Worm (Caenorhabditis elegans) whole organism, L4/young adult: ENCODE data around the gene F35D2.2.

ENCODE experiments used
- W03F9.2 ChIP-seq: fragments of 150-350 bp; optimal IDR thresholded peaks from 2 replicates; lab custom pipeline; 2014; ENCODE audit warnings: missing biosample characterization, missing genetic modification characterization
- dao-5 ChIP-seq: sonication (generic microtip); optimal IDR thresholded peaks from 2 replicates; lab custom pipeline; 2016; ENCODE audit warnings: missing genotype, missing genetic modification characterization, moderate library complexity, missing compliant biosample characterization
- him-1 ChIP-seq: sonication (generic microtip); optimal IDR thresholded peaks from 2 replicates; lab custom pipeline; 2016; ENCODE audit warnings: missing genotype, missing genetic modification reagents, missing genetic modification characterization, missing compliant biosample characterization

F35D2.2 gene

DNA sequence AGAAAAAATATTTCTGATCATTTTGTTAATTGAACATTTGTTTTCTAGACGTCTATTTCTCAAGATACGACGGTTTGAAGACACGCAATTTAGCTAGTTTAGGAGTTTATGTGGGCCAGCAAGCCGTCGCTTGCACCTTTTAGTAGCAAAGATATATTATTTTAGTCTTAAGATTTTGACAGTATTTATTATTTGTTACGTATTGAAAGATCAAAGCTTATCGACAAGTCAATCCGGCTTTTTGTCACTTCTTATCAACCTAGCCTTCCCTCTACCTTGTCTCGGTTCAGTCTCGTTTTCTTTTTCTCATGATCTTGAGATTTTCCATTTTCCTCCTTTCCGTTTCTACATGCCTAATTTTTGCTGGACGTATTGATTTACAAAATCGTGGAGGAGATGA is at the start of gene F35D2.2:
Gene F35D2.2 (plus strand): TSS at position 301 of the 400 bp plus-strand sequence.
- TF ChIP-seq W03F9.2 (tag; lab: Kevin White, UChicago) = no peak

DNA sequence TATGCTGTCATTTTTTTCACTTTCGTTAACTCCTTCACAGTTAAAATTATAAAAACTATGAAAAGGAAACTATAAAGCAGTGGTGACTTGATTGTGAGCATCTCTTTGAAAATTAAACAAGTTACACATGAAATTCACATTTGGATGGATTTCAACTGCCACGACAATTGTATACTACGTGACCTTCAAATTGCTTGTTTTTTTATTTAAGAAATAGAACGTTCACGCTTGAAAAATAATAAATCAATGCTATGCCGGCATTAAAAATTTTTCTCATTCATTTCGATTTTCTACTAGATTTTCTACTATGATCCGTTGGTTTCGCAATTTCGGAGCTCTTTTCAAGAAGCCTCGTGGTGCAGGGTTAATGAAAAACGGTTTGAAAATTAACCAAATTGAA is 48.8 kb upstream of the F35D2.2 start, which contains the start of the genes ZK1290.7 and rnh-1.1:
Gene ZK1290.7 (minus strand): TSS at position 101 of the 400 bp plus-strand sequence.
Gene rnh-1.1 (plus strand): TSS at position 281 of the 400 bp plus-strand sequence.
- no peak for TF ChIP-seq dao-5 (tag; lab: Kevin White, UChicago)
- TF ChIP-seq W03F9.2 (tag; lab: Kevin White, UChicago) = no peak
- TF ChIP-seq him-1 (tag; lab: Kevin White, UChicago) = no peak

DNA sequence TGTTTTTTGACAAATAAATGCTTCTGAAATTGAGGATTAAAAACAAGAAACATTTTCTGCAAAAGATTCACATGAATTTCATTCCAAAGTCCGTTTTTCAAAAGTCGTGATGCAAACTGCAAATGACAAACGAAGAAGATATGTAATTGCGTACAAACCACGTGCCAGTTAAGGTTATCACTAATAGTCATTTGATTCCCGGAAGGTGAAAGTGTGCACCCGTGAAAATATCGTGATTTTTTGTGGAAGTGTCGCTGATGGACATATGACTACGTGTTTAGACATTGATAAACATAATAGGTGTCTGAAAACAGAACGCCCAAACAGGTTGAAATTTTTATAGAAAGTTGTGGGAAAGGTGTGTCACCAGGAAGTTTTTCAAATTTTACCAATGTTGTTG is 46.0 kb upstream of the F35D2.2 start:
- TF ChIP-seq W03F9.2 (tag; lab: Kevin White, UChicago) (no peak), him-1 (tag; lab: Kevin White, UChicago) (no peak), dao-5 (tag; lab: Kevin White, UChicago) (no peak)

DNA sequence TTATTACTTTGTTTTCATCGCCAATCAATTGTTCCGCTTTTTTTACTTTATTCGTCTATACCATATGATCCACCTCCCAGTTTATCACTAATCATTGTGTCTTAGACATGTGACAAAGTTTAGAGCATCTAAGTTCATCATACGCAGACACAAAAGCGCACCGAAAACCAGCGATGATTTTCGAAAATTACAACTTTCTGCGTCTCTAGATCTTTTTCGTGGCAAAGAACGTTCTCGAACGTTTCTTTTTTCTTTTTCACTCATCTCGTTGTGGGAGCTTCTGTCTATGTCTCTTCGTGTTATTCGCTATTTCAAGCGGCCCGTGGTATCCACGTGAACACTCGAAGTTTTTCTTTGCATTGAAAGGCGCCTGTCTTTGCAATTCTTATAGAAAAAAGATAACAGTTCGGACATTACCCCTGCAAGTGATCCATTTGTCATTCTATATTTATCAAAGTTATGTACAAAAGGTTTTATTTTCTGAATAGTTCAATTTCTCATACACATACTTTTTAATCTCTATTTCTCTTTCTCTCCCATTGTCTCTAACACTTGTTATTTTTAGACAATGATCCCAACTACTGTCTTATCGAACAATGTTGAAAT is 45.1 kb upstream of the F35D2.2 start, which contains the start of gene ZK1290.5:
Gene ZK1290.5 (plus strand): TSS at position 566 of the 606 bp plus-strand sequence.
- TF ChIP-seq dao-5 (tag; lab: Kevin White, UChicago) (no peak), W03F9.2 (tag; lab: Kevin White, UChicago) (peak; percentile 88)

DNA sequence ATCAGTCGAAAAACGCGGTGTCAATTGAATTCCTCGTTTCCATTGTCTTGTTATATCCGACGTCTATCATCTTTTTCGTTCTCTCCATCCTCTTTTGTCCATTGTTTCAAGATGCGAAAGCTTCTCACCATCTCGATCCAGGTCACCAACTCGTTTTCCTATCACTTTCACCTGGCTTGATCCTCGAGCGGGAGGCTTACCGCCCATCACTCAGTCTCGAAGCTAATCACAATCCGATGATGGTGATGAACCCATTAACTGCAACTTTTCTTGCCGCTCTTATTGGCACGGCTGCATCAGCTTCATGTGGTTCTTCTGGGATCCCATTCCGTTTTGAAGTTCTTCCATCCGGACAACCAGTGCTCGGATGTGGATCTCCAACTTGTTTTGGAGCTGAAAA is 43.3 kb upstream of the F35D2.2 start, which contains the start of gene wrt-1:
Gene wrt-1 (plus strand): TSS at position 53 of the 400 bp plus-strand sequence.
- TF ChIP-seq dao-5 (tag; lab: Kevin White, UChicago) = no peak
- TF ChIP-seq W03F9.2 (tag; lab: Kevin White, UChicago) = no peak
- TF ChIP-seq him-1 (tag; lab: Kevin White, UChicago) = no peak

DNA sequence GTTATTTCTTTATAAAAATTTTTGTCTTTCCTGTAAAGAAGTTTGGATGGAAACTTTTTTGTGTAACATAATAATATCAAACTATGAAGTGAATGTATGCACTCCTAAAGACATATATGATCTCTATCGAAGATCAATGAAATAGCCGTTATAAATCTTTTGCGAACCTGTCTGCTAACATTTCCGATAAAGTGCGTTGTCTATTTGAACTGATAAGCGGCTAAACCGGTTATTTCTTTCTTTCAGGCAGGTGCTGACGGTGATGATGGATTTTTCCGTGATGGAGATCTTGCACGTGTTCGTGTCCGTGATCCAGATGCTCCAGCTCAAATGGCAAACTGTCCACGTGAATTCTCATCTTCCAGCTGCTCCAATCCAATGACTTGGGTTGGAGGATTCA is 42.8 kb upstream of the F35D2.2 start:
- TF ChIP-seq dao-5 (tag; lab: Kevin White, UChicago) (no peak), him-1 (tag; lab: Kevin White, UChicago) (no peak), W03F9.2 (tag; lab: Kevin White, UChicago) (no peak)

DNA sequence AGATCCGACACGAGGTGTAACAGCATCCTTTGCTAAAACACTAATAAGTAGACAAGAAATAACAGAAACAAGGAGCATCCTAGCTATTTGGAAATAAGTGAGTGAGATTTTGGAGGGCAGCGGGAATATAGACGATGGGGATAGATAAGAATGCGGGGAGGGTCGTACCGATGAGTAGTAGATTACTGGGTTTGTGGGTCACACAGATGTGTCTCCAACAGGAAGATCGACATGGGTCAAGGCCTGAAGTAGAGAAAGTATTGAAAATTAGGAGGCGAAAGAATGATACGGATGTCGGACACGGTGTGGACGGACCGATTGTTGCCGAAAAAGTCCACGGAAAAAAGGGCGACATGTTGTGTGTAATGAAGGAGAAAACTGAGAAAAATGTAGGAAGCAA is 39.9 kb upstream of the F35D2.2 start, which contains the start of gene wrt-10:
Gene wrt-10 (minus strand): TSS at position 195 of the 400 bp plus-strand sequence.
- TF ChIP-seq W03F9.2 (tag; lab: Kevin White, UChicago) = no peak
- TF ChIP-seq him-1 (tag; lab: Kevin White, UChicago) = no peak
- no peak for TF ChIP-seq dao-5 (tag; lab: Kevin White, UChicago)

DNA sequence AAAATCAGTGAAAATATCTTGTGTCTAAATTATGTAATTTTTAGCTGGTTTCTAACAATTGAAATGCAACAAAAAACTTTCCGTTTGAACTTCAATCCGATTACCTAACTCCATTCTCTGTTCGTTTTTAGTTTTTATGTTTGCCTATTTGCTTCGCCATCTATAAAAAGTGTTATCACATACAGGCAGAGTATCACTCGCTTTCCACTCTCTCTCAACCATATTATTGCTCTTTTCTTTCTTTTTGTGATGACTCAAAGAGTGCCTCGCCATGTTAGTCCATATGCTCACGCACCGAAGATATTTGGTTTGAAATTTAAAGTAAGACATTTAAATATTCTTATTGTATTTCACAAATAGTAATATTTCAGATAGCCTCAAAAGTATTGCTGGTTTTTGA is 39.3 kb upstream of the F35D2.2 start, which contains the start of gene ZK1290.13:
Gene ZK1290.13 (plus strand): TSS at position 73 of the 400 bp plus-strand sequence.
- TF ChIP-seq W03F9.2 (tag; lab: Kevin White, UChicago) (no peak), him-1 (tag; lab: Kevin White, UChicago) (no peak), dao-5 (tag; lab: Kevin White, UChicago) (no peak)

DNA sequence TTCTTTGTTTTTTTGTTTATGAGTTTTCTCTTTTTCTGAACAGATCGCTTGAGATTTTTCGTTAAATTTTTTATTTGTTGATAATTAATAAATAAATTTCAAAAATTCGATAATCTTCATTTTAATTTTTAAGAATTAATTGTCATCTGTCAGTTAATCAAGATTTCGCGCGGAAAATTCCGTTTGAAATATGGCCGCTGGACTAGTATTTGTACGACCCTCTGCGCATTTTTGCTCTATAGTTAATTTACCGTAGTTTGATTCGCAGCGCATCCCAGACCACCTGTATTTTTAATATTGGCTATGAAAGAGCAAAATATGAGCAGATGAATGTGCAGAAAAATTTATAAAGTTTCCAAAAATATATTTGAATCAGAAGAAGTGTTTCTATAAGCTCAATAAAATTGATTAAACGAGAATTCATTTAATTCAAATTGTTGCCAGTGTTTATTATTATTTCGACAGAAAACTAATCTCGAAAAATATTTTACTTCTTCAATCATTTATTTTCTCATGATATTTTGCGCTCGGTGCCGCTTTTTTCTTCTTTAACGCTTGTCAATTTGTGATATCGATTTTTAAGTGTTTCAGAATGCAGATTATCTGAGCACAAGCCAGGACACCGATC is 36.5 kb upstream of the F35D2.2 start, which contains the start of gene nfi-1:
Gene nfi-1 (plus strand): TSS at position 578 of the 628 bp plus-strand sequence.
- TF ChIP-seq him-1 (tag; lab: Kevin White, UChicago) = no peak
- no peak for TF ChIP-seq dao-5 (tag; lab: Kevin White, UChicago)
- no peak for TF ChIP-seq W03F9.2 (tag; lab: Kevin White, UChicago)

DNA sequence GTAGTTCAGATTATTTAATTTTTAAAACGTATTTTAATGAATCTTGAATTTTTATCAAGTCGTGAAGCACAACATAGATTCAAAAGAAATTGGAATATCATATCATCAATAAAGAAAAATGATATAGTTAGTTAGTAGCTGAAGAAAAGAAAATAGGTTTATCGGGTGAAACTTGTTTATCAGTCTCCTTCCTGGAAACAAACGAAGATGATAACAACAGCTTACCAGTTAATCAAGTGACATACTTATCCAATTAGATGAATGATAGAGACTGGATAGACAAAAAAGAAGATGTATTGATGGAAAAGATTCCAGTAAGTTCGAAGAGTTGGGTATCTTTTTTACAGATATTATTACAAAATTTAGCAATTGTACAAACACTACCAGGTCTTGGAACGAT is 31.3 kb upstream of the F35D2.2 start:
- TF ChIP-seq dao-5 (tag; lab: Kevin White, UChicago) = no peak
- no peak for TF ChIP-seq him-1 (tag; lab: Kevin White, UChicago)
- no peak for TF ChIP-seq W03F9.2 (tag; lab: Kevin White, UChicago)

DNA sequence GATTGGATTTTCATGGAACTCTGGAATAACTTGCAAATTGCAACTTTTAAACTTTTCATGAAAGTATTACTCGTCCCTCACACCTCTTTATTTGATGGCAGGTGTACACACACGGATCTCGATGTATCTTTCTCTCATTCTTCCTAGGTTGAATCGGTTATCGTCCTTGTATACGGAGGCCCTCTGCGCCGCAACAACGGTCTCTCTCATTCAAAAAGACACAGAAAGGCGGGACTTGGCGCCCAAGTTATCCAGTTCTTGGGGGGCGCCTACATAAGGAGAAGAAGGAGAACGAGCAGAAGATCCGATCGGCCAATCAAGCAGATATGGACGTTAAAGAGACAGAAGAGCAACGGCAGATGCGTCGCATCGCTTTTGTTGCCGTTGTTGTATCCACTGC is 30.4 kb upstream of the F35D2.2 start, which contains the start of gene rol-8:
Gene rol-8 (plus strand): TSS at position 301 of the 400 bp plus-strand sequence.
- TF ChIP-seq dao-5 (tag; lab: Kevin White, UChicago) = no peak
- no peak for TF ChIP-seq W03F9.2 (tag; lab: Kevin White, UChicago)
- no peak for TF ChIP-seq him-1 (tag; lab: Kevin White, UChicago)

DNA sequence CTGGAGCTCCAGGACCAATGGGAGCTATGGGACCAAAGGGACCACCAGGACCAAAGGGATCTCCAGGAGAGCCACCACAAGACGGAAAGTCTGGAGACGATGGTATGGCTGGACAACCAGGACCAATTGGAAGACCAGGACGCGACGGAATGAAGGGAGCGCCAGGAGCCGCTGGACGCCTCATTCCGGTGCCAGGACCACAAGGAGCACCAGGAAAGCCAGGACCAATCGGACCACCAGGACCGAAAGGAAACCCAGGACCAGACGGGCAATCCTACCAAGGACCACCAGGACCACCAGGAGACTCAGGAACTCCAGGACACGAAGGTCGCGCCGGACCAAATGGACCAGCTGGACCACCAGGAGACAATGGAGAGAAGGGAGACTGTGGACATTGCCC is 29.5 kb upstream of the F35D2.2 start:
- no peak for TF ChIP-seq him-1 (tag; lab: Kevin White, UChicago)
- TF ChIP-seq dao-5 (tag; lab: Kevin White, UChicago) = no peak
- no peak for TF ChIP-seq W03F9.2 (tag; lab: Kevin White, UChicago)

DNA sequence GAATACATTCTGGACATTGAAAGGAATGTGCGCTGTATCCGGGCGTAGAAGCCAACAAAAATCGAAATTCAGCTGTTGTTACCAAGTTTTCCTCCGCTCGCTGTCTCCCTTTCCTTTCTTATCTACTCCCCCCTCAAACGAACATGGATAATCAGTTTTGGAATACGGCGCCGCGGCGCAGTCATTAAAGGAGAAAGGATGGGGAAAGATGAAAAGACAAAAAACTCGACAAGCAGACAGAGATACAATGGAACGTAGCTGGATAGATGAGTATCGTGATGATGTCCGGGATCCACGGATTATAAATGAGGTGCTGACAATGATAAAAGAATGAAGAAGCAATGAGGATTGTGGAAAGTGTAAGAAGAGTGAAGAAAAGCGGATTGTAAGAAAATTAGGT is 28.9 kb upstream of the F35D2.2 start:
- TF ChIP-seq him-1 (tag; lab: Kevin White, UChicago) (no peak), dao-5 (tag; lab: Kevin White, UChicago) (no peak), W03F9.2 (tag; lab: Kevin White, UChicago) (no peak)
